Worm (Caenorhabditis elegans) whole organism, L4 larva: ENCODE measurements around the gene F39B3.3.
A peak's percentile ranks its signal among the peaks of the same experiment; 100 is the strongest.
"Not testable (repeated sequence)": the region's sequence is repeated elsewhere in the genome, so short reads cannot be mapped to it uniquely, and the experiment has no call there.

Experiments used
- D1046.2 ChIP-seq: fragments of 200-800 bp; sonication (Bioruptor generic); IDR thresholded peaks from 2 replicates; pipeline ENCODE4 v1.3.6; 2022; ENCODE audit warnings: missing genetic modification characterization, missing compliant biosample characterization
- F26F4.8 ChIP-seq: fragments of 200-800 bp; sonication (Bioruptor generic); conservative IDR thresholded peaks from 2 replicates; pipeline ENCODE4 v1.3.6; 2022; ENCODE audit warnings: missing genetic modification characterization, missing compliant biosample characterization
- R02D3.7 ChIP-seq: fragments of 150-350 bp; sonication (generic microtip); optimal IDR thresholded peaks from 3 replicates; lab custom pipeline; 2014; ENCODE audit warnings: missing biosample characterization, missing genetic modification characterization
- T20F7.1 ChIP-seq: fragments of 200-800 bp; sonication (Bioruptor generic); optimal IDR thresholded peaks from 2 replicates; lab custom pipeline; 2018; ENCODE audit warnings: mild to moderate bottlenecking, missing genetic modification characterization, missing compliant biosample characterization
- Y105C5A.15 ChIP-seq: fragments of 200-800 bp; sonication (Bioruptor generic); IDR thresholded peaks from 2 replicates; pipeline ENCODE4 v1.3.6; 2022; ENCODE audit warnings: missing genetic modification characterization, missing compliant biosample characterization
- ZK546.5 ChIP-seq, 2 experiments: sonication (generic microtip); optimal IDR thresholded peaks; 2 replicates each; lab custom pipeline; 2017; ENCODE audit warnings: missing biosample characterization in 2 of 2, missing genetic modification characterization in 2 of 2
- aha-1 ChIP-seq: fragments of 150-350 bp; peaks from one replicate; lab custom pipeline; 2014; ENCODE audit warnings: missing biosample characterization, missing genetic modification characterization
- aly-2 ChIP-seq: sonication (generic microtip); optimal IDR thresholded peaks from 2 replicates; lab custom pipeline; 2018; ENCODE audit warnings: missing biosample characterization, missing genetic modification characterization
- ces-1 ChIP-seq: fragments of 150-350 bp; sonication (generic microtip); optimal IDR thresholded peaks from 4 replicates; lab custom pipeline; 2014; ENCODE audit warnings: missing biosample characterization, missing genetic modification reagents, missing genetic modification characterization
- cey-2 ChIP-seq: sonication (generic microtip); optimal IDR thresholded peaks from 3 replicates; lab custom pipeline; 2017; ENCODE audit warnings: missing genetic modification characterization, mild to moderate bottlenecking, missing compliant biosample characterization, antibody characterized with exemption, borderline replicate concordance; ENCODE audit not compliant: insufficient read depth
- ctbp-1 ChIP-seq: fragments of 200-800 bp; sonication (Bioruptor generic); IDR thresholded peaks from 2 replicates; pipeline ENCODE4 v1.3.6; 2022; ENCODE audit warnings: missing genetic modification reagents, missing genetic modification characterization, missing compliant biosample characterization
- daf-16 ChIP-seq, 3 experiments: sonication (generic microtip); optimal IDR thresholded peaks; 2 replicates each; lab custom pipeline; 2016 to 2017; ENCODE audit warnings: missing genetic modification characterization in 3 of 3, missing genetic modification reagents in 3 of 3, mild to moderate bottlenecking in 2 of 3, missing compliant biosample characterization in 2 of 3, missing biosample characterization in 1 of 3, moderate library complexity in 1 of 3
- daf-19 ChIP-seq: fragments of 200-800 bp; sonication (Bioruptor generic); conservative IDR thresholded peaks from 2 replicates; pipeline ENCODE4 v1.3.6; 2022; ENCODE audit warnings: missing genetic modification characterization, missing compliant biosample characterization
- dmd-6 ChIP-seq: fragments of 200-800 bp; sonication (Bioruptor generic); IDR thresholded peaks from 2 replicates; pipeline ENCODE4 v1.3.6; 2022; ENCODE audit warnings: missing genetic modification reagents, missing genetic modification characterization, missing compliant biosample characterization
- duxl-1 ChIP-seq: sonication (generic microtip); optimal IDR thresholded peaks from 2 replicates; lab custom pipeline; 2016; ENCODE audit warnings: mild to moderate bottlenecking, missing genetic modification characterization, moderate library complexity, missing compliant biosample characterization; ENCODE audit not compliant: poor library complexity
- egl-27 ChIP-seq: sonication (generic microtip); optimal IDR thresholded peaks from 3 replicates; lab custom pipeline; 2017; ENCODE audit warnings: missing biosample characterization, missing genetic modification reagents, missing genetic modification characterization
- fkh-10 ChIP-seq: fragments of 150-350 bp; optimal IDR thresholded peaks from 2 replicates; lab custom pipeline; 2014; ENCODE audit warnings: missing biosample characterization, missing genetic modification reagents, missing genetic modification characterization
- fos-1 ChIP-seq: fragments of 150-350 bp; optimal IDR thresholded peaks from 2 replicates; lab custom pipeline; 2014; ENCODE audit warnings: missing biosample characterization, missing genetic modification characterization
- gei-8 ChIP-seq: fragments of 200-800 bp; sonication (Bioruptor generic); optimal IDR thresholded peaks from 2 replicates; lab custom pipeline; 2018; ENCODE audit warnings: mild to moderate bottlenecking, missing genetic modification characterization, missing compliant biosample characterization
- hif-1 ChIP-seq, 2 experiments: sonication (generic microtip); optimal IDR thresholded peaks; 2 replicates each; lab custom pipeline; 2016 to 2017; ENCODE audit warnings: missing compliant biosample characterization in 2 of 2, missing genetic modification characterization in 2 of 2, missing genetic modification reagents in 2 of 2, missing genotype in 2 of 2, mild to moderate bottlenecking in 1 of 2
- hlh-11 ChIP-seq: fragments of 200-800 bp; sonication (Bioruptor generic); optimal IDR thresholded peaks from 2 replicates; lab custom pipeline; 2018; ENCODE audit warnings: mild to moderate bottlenecking, missing genetic modification characterization, missing compliant biosample characterization
- hmg-1.1 ChIP-seq: fragments of 200-800 bp; sonication (Bioruptor generic); IDR thresholded peaks from 2 replicates; pipeline ENCODE4 v1.3.6; 2022; ENCODE audit warnings: missing genetic modification reagents, missing genetic modification characterization, missing compliant biosample characterization
- jun-1 ChIP-seq: fragments of 150-350 bp; optimal IDR thresholded peaks from 2 replicates; lab custom pipeline; 2014; ENCODE audit warnings: missing biosample characterization, missing genetic modification reagents, missing genetic modification characterization
- lin-1 ChIP-seq: fragments of 200-800 bp; sonication (Bioruptor generic); IDR thresholded peaks from 2 replicates; pipeline ENCODE4 v1.3.6; 2022; ENCODE audit warnings: missing genetic modification reagents, missing genetic modification characterization, missing compliant biosample characterization
- lin-29 ChIP-seq: fragments of 200-800 bp; sonication (Bioruptor generic); IDR thresholded peaks from 2 replicates; pipeline ENCODE4 v1.3.6; 2022; ENCODE audit warnings: missing genetic modification reagents, missing genetic modification characterization, missing compliant biosample characterization
- lin-39 ChIP-seq: fragments of 150-350 bp; optimal IDR thresholded peaks from 2 replicates; lab custom pipeline; 2014; ENCODE audit warnings: missing biosample characterization, missing genetic modification reagents, missing genetic modification characterization
- lsy-2 ChIP-seq, 2 experiments: fragments of 150-350 bp in 1 of 2; sonication (generic microtip) in 1 of 2; optimal IDR thresholded peaks; 2 replicates each; lab custom pipeline; 2014 to 2017; ENCODE audit warnings: missing biosample characterization in 2 of 2, missing genetic modification characterization in 2 of 2
- madf-5 ChIP-seq, 2 experiments: fragments of 200-800 bp; sonication (Bioruptor generic); IDR thresholded peaks; 2 replicates each; pipeline ENCODE4 v1.3.6; 2022; ENCODE audit warnings: missing compliant biosample characterization in 2 of 2, missing genetic modification characterization in 2 of 2
- mdl-1 ChIP-seq, 2 experiments: fragments of 150-350 bp in 1 of 2; sonication (generic microtip) in 1 of 2; optimal IDR thresholded peaks; 2 replicates each; lab custom pipeline; 2014 to 2017; ENCODE audit warnings: missing biosample characterization in 2 of 2, missing genetic modification characterization in 2 of 2
- mep-1 ChIP-seq: fragments of 150-350 bp; sonication (generic microtip); optimal IDR thresholded peaks from 3 replicates; lab custom pipeline; 2014; ENCODE audit warnings: missing biosample characterization, missing genetic modification characterization
- mes-2 ChIP-seq: sonication (generic microtip); optimal IDR thresholded peaks from 2 replicates; lab custom pipeline; 2016; ENCODE audit warnings: missing genotype, mild to moderate bottlenecking, missing genetic modification characterization, missing compliant biosample characterization; ENCODE audit not compliant: poor library complexity, severe bottlenecking
- mxl-2 ChIP-seq: fragments of 200-800 bp; sonication (Bioruptor generic); conservative IDR thresholded peaks from 2 replicates; pipeline ENCODE4 v1.3.6; 2022; ENCODE audit warnings: missing genetic modification reagents, missing genetic modification characterization, missing compliant biosample characterization
- mxl-3 ChIP-seq: fragments of 200-800 bp; sonication (Bioruptor generic); optimal IDR thresholded peaks from 2 replicates; lab custom pipeline; 2018; ENCODE audit warnings: mild to moderate bottlenecking, missing genetic modification characterization, missing compliant biosample characterization
- nhr-10 ChIP-seq: fragments of 150-350 bp; optimal IDR thresholded peaks from 2 replicates; lab custom pipeline; 2014; ENCODE audit warnings: missing biosample characterization, missing genetic modification characterization
- nhr-11 ChIP-seq: fragments of 150-350 bp; optimal IDR thresholded peaks from 2 replicates; lab custom pipeline; 2014; ENCODE audit warnings: missing biosample characterization, missing genetic modification characterization
- nhr-237 ChIP-seq: sonication (generic microtip); optimal IDR thresholded peaks from 2 replicates; lab custom pipeline; 2017; ENCODE audit warnings: missing biosample characterization, missing genetic modification characterization
- nhr-25 ChIP-seq: sonication (generic microtip); optimal IDR thresholded peaks from 2 replicates; lab custom pipeline; 2017; ENCODE audit warnings: missing genetic modification characterization, mild to moderate bottlenecking, missing compliant biosample characterization, antibody characterized with exemption, moderate library complexity, borderline replicate concordance; ENCODE audit not compliant: insufficient read depth
- nhr-42 ChIP-seq: fragments of 200-800 bp; sonication (Bioruptor generic); IDR thresholded peaks from 2 replicates; pipeline ENCODE4 v1.3.6; 2022; ENCODE audit warnings: missing genetic modification characterization, missing compliant biosample characterization
- pha-4 ChIP-seq, 2 experiments: fragments of 150-350 bp in 1 of 2; fragments of 200-800 bp in 1 of 2; sonication (Bioruptor generic) in 1 of 2; IDR thresholded peaks in 1 of 2; optimal IDR thresholded peaks in 1 of 2; 2 replicates each; pipeline versions ENCODE4 v1.3.6 to Lab custom; 2014 to 2022; ENCODE audit warnings: missing genetic modification characterization in 2 of 2, missing genetic modification reagents in 2 of 2, missing biosample characterization in 1 of 2, missing compliant biosample characterization in 1 of 2
- php-3 ChIP-seq: fragments of 200-800 bp; sonication (Bioruptor generic); IDR thresholded peaks from 2 replicates; pipeline ENCODE4 v1.3.6; 2022; ENCODE audit warnings: missing genetic modification reagents, missing genetic modification characterization, missing compliant biosample characterization
- pqm-1 ChIP-seq: sonication (generic microtip); optimal IDR thresholded peaks from 2 replicates; lab custom pipeline; 2017; ENCODE audit warnings: missing biosample characterization, missing genetic modification characterization
- rbr-2 ChIP-seq: sonication (generic microtip); optimal IDR thresholded peaks from 2 replicates; lab custom pipeline; 2016; ENCODE audit warnings: missing genotype, missing genetic modification characterization, missing compliant biosample characterization
- set-16 ChIP-seq: fragments of 200-800 bp; sonication (Bioruptor generic); IDR thresholded peaks from 2 replicates; pipeline ENCODE4 v1.3.6; 2022; ENCODE audit warnings: missing genetic modification reagents, missing genetic modification characterization, missing compliant biosample characterization
- snpc-4 ChIP-seq: fragments of 150-350 bp; optimal IDR thresholded peaks from 2 replicates; lab custom pipeline; 2014; ENCODE audit warnings: missing biosample characterization, missing genetic modification characterization
- spr-3 ChIP-seq: fragments of 200-800 bp; sonication (Bioruptor generic); optimal IDR thresholded peaks from 2 replicates; lab custom pipeline; 2018; ENCODE audit warnings: mild to moderate bottlenecking, missing genetic modification characterization, missing compliant biosample characterization
- tra-1 ChIP-seq: fragments of 200-800 bp; sonication (Bioruptor generic); IDR thresholded peaks from 2 replicates; pipeline ENCODE4 v1.3.6; 2022; ENCODE audit warnings: missing genetic modification reagents, missing genetic modification characterization, missing compliant biosample characterization
- zfp-3 ChIP-seq: fragments of 200-800 bp; sonication (Bioruptor generic); conservative IDR thresholded peaks from 2 replicates; pipeline ENCODE4 v1.3.6; 2022; ENCODE audit warnings: missing genetic modification reagents, missing genetic modification characterization, missing compliant biosample characterization

Gene F39B3.3

ce11 chrX:17579011-17579410, at the start of gene F39B3.3:
TSS of gene F39B3.3 (minus strand) at chrX:17579111.
- TF ChIP-seq F26F4.8 (GFP tag; lab: Robert Waterston, UW); mes-2; mxl-2 (GFP tag; lab: Robert Waterston, UW): not testable (repeated sequence)

ce11 chrX:17628345-17628744, 49.4 kb upstream of the F39B3.3 start:
- no peak for TF ChIP-seq nhr-25 (tag; lab: Kevin White, UChicago)
- TF ChIP-seq lsy-2 (tag; optimal IDR thresholded peaks at IDR 0.05; lab: Kevin White, UChicago), result peak in 1 of 2 experiments; percentile 56
- no peak for TF ChIP-seq nhr-42
- peak; percentile 18 for TF ChIP-seq hlh-11 (tag; lab: Kevin White, UChicago)
- no peak for TF ChIP-seq aly-2 (tag; lab: Kevin White, UChicago)
- no peak for TF ChIP-seq jun-1 (tag; lab: Kevin White, UChicago)
- TF ChIP-seq gei-8 (GFP tag; lab: Kevin White, UChicago), result no peak
- peak; percentile 8 for TF ChIP-seq fkh-10 (GFP tag; lab: Kevin White, UChicago)
- peak in 1 of 2 experiments; percentile 42 for TF ChIP-seq mdl-1 (tag; optimal IDR thresholded peaks at IDR 0.05; lab: Kevin White, UChicago)
- TF ChIP-seq php-3, result no peak
- TF ChIP-seq nhr-237 (tag; lab: Kevin White, UChicago), result no peak
- no peak for TF ChIP-seq T20F7.1 (GFP tag; lab: Kevin White, UChicago)
- TF ChIP-seq daf-16 (GFP tag; optimal IDR thresholded peaks at IDR 0.05; lab: Kevin White, UChicago), result peak in 1 of 2 experiments; percentile 39
- TF ChIP-seq daf-16 (tag; optimal IDR thresholded peaks at IDR 0.05; lab: Kevin White, UChicago), result no peak
- TF ChIP-seq daf-19 (GFP tag; lab: Robert Waterston, UW), result no peak
- TF ChIP-seq tra-1 (GFP tag; lab: Robert Waterston, UW), result no peak
- no peak for TF ChIP-seq pha-4 (GFP tag; IDR thresholded peaks at IDR 0.05; lab: Robert Waterston, UW)
- no peak for TF ChIP-seq pha-4 (tag; optimal IDR thresholded peaks at IDR 0.05; lab: Kevin White, UChicago)
- TF ChIP-seq ZK546.5 (tag; optimal IDR thresholded peaks at IDR 0.05; lab: Kevin White, UChicago), result no peak
- no peak for TF ChIP-seq fos-1 (tag; lab: Kevin White, UChicago)
- TF ChIP-seq hmg-1.1 (GFP tag; lab: Robert Waterston, UW), result peak; percentile 72
- TF ChIP-seq ces-1, result peak; percentile 3
- TF ChIP-seq spr-3 (GFP tag; lab: Kevin White, UChicago), result no peak
- no peak for TF ChIP-seq madf-5 (GFP tag; IDR thresholded peaks at IDR 0.05; lab: Robert Waterston, UW)
- TF ChIP-seq lin-39 (tag; lab: Kevin White, UChicago), result no peak
- TF ChIP-seq mxl-3 (GFP tag; lab: Kevin White, UChicago), result no peak
- no peak for TF ChIP-seq D1046.2
- TF ChIP-seq Y105C5A.15 (GFP tag; lab: Robert Waterston, UW), result no peak
- peak; percentile 66 for TF ChIP-seq ctbp-1 (GFP tag; lab: Robert Waterston, UW)
- peak; percentile 63; the same call in 1 of the 2 replicates for TF ChIP-seq set-16 (GFP tag; lab: Robert Waterston, UW)
- TF ChIP-seq snpc-4, result no peak
- no peak for TF ChIP-seq F26F4.8 (GFP tag; lab: Robert Waterston, UW)
- no peak for TF ChIP-seq lin-29 (GFP tag; lab: Robert Waterston, UW)
- peak; percentile 25 for TF ChIP-seq rbr-2 (tag; lab: Kevin White, UChicago)
- TF ChIP-seq lin-1 (GFP tag; lab: Robert Waterston, UW), result no peak
- no peak for TF ChIP-seq duxl-1 (tag; lab: Kevin White, UChicago)
- no peak for TF ChIP-seq cey-2 (tag; lab: Kevin White, UChicago)
- no peak for TF ChIP-seq nhr-10 (tag; lab: Kevin White, UChicago)
- TF ChIP-seq mep-1 (tag; lab: Kevin White, UChicago), result peak; percentile 34
- TF ChIP-seq aha-1 (tag; lab: Kevin White, UChicago), result peak; percentile 100
- no peak for TF ChIP-seq R02D3.7 (tag; lab: Kevin White, UChicago)
- TF ChIP-seq nhr-11 (tag; lab: Kevin White, UChicago), result peak; percentile 13
- no peak for TF ChIP-seq pqm-1 (tag; lab: Kevin White, UChicago)
- peak; percentile 17; the same call in 1 of the 2 replicates for TF ChIP-seq dmd-6 (GFP tag; lab: Robert Waterston, UW)
- no peak for TF ChIP-seq egl-27 (tag; lab: Kevin White, UChicago)
- TF ChIP-seq zfp-3 (GFP tag; lab: Robert Waterston, UW), result no peak
- peak; percentile 26 to 98 for TF ChIP-seq hif-1 (tag; optimal IDR thresholded peaks at IDR 0.05; lab: Kevin White, UChicago)
